Fruit fly (Drosophila melanogaster): ENCODE data around the gene CG10175.

Gene CG10175

dm6 chr3R:23496488-23496887 is 34.3 kb downstream of the CG10175 start:
- TF ChIP-seq Lhr (GFP tag; optimal IDR thresholded peaks at IDR 0.05), result no peak
- TF ChIP-seq Six4 (GFP tag; optimal IDR thresholded peaks at IDR 0.05), result no peak
- TF ChIP-seq CG12155 (GFP tag; optimal IDR thresholded peaks at IDR 0.05), result no peak
- no peak for TF ChIP-seq CG14667 (GFP tag; IDR thresholded peaks at IDR 0.05)
- no peak for TF ChIP-seq gt (GFP tag; IDR thresholded peaks at IDR 0.05)
- TF ChIP-seq jumu (GFP tag; optimal IDR thresholded peaks at IDR 0.05), result no peak
- no peak for TF ChIP-seq dan (GFP tag; IDR thresholded peaks at IDR 0.05)
- no peak for TF ChIP-seq CG4282 (GFP tag; optimal IDR thresholded peaks at IDR 0.05)
- no peak for TF ChIP-seq CG6254 (GFP tag; optimal IDR thresholded peaks at IDR 0.05)
- no peak for TF ChIP-seq CG11695 (GFP tag; IDR thresholded peaks at IDR 0.05)
- TF ChIP-seq zen2 (GFP tag; IDR thresholded peaks at IDR 0.05; ENCODE audit: partially characterized antibody), result no peak
- TF ChIP-seq CG2116 (GFP tag; optimal IDR thresholded peaks at IDR 0.05), result no peak

dm6 chr3R:23487201-23487600 is 43.6 kb downstream of the CG10175 start, which contains the start of gene Ir94h:
Gene Ir94h, plus strand, starts transcription at chr3R:23487501.
- no peak for TF ChIP-seq gce (GFP tag; IDR thresholded peaks at IDR 0.05)
- TF ChIP-seq sim (GFP tag; IDR thresholded peaks at IDR 0.05), result no peak
- TF ChIP-seq CG33557 (GFP tag; optimal IDR thresholded peaks at IDR 0.05), result no peak
- TF ChIP-seq emc (GFP tag; optimal IDR thresholded peaks at IDR 0.05), result no peak
- TF ChIP-seq ind (GFP tag; optimal IDR thresholded peaks at IDR 0.05), result no peak
- TF ChIP-seq CG11093 (GFP tag; IDR thresholded peaks at IDR 0.05), result no peak
- no peak for TF ChIP-seq YL-1 (GFP tag; optimal IDR thresholded peaks at IDR 0.05)
- no peak for TF ChIP-seq CG12659 (GFP tag; optimal IDR thresholded peaks at IDR 0.05)
- no peak for TF ChIP-seq CG17186 (GFP tag; optimal IDR thresholded peaks at IDR 0.05)
- TF ChIP-seq MESR4 (GFP tag; optimal IDR thresholded peaks at IDR 0.05), result no peak
- TF ChIP-seq wor (GFP tag; IDR thresholded peaks at IDR 0.05), result no peak
- TF ChIP-seq Scr (GFP tag; IDR thresholded peaks at IDR 0.05; ENCODE audit: partially characterized antibody), result no peak
- TF ChIP-seq exex (tag; optimal IDR thresholded peaks at IDR 0.05), result no peak
- no peak for TF ChIP-seq CG30431 (GFP tag; optimal IDR thresholded peaks at IDR 0.05)
- no peak for TF ChIP-seq CG4707 (GFP tag; optimal IDR thresholded peaks at IDR 0.05)
- TF ChIP-seq CG10462 (GFP tag; optimal IDR thresholded peaks at IDR 0.05), result no peak
- no peak for TF ChIP-seq CG8478 (optimal IDR thresholded peaks at IDR 0.05)
- no peak for TF ChIP-seq CG31388 (GFP tag; optimal IDR thresholded peaks at IDR 0.05)
- TF ChIP-seq Deaf1 (tag; optimal IDR thresholded peaks at IDR 0.05), result no peak
- TF ChIP-seq CG11504 (tag; optimal IDR thresholded peaks at IDR 0.05), result no peak

dm6 chr3R:23486743-23487142 is 44.0 kb downstream of the CG10175 start:
- TF ChIP-seq Hr78 (GFP tag; optimal IDR thresholded peaks at IDR 0.05) (peak in 1 of 2 experiments; percentile 35), Blimp-1 (GFP tag; optimal IDR thresholded peaks at IDR 0.05) (peak; percentile 1), D19A (tag; optimal IDR thresholded peaks at IDR 0.05) (peak; percentile 61), amos (GFP tag; IDR thresholded peaks at IDR 0.05; ENCODE audit: partially characterized antibody) (no peak), Sox102F (GFP tag; optimal IDR thresholded peaks at IDR 0.05) (peak; percentile 3), CG31441 (GFP tag; IDR thresholded peaks at IDR 0.05) (0 out of 2 replicates have a peak, but pooled peaks have one; percentile 10), zfh1 (GFP tag; IDR thresholded peaks at IDR 0.05) (0 out of 3 replicates have a peak, but pooled peaks have one; percentile 10), corto (GFP tag; optimal IDR thresholded peaks at IDR 0.05) (peak; percentile 13), dmrt99B (tag; optimal IDR thresholded peaks at IDR 0.05) (peak; percentile 17), CG16779 (GFP tag; IDR thresholded peaks at IDR 0.05) (no peak), MBD-R2 (GFP tag; IDR thresholded peaks at IDR 0.05) (no peak), Ptx1 (GFP tag; IDR thresholded peaks at IDR 0.05) (0 out of 2 replicates have a peak, but pooled peaks have one; percentile 19), grn (GFP tag; optimal IDR thresholded peaks at IDR 0.05) (no peak), Ets65A (GFP tag) (peak; percentile 77)
